Worm (Caenorhabditis elegans) whole organism, early embryonic: ENCODE data around the gene K12H6.6.

Experiments
- F13C5.2 ChIP-seq: sonication (generic microtip); optimal IDR thresholded peaks from 2 replicates; lab custom pipeline; 2017; ENCODE audit warnings: mild to moderate bottlenecking, missing genetic modification characterization, inconsistent platforms, missing compliant biosample characterization
- hnd-1 ChIP-seq: sonication (generic microtip); optimal IDR thresholded peaks from 2 replicates; lab custom pipeline; 2016; ENCODE audit warnings: missing genetic modification characterization, missing compliant biosample characterization

DNA sequence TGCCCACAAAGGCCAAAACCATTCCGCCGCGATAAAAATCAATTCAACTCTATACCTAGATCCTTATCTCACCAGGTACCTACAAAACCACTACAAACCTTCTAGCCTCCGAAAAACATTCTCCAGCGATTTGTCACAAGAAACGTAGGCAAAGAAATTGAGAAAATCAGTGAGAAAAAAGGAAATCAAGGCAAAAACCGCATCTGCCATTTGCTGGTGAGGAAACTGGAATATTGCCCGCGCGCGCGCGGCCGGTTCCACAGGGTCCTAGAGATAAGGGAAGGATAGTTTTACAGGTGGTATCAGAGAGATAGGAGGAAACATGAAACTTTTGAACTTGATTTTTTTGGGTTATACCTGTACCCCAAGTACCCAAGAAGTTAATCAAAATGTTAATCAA is 26.5 kb upstream of the K12H6.6 start:
- TF ChIP-seq F13C5.2 (tag; lab: Kevin White, UChicago): no peak
- TF ChIP-seq hnd-1 (tag; lab: Kevin White, UChicago): no peak
